Fruit fly (Drosophila melanogaster): ENCODE measurements around the gene FucTB.
A peak's percentile ranks its signal among the peaks of the same experiment; 100 is the strongest.

Gene FucTB

dm6 chr2L:9448322-9449256 is 17.7 kb upstream of the FucTB start:
- TF ChIP-seq cwo (GFP tag; optimal IDR thresholded peaks at IDR 0.05) (no peak), CG11504 (tag; optimal IDR thresholded peaks at IDR 0.05) (peak; percentile 31), CG30403 (GFP tag; optimal IDR thresholded peaks at IDR 0.05) (peak; percentile 42), CG3163 (GFP tag; optimal IDR thresholded peaks at IDR 0.05) (peak; percentile 98), CG15011 (GFP tag; optimal IDR thresholded peaks at IDR 0.05) (no peak), Pdp1 (GFP tag; optimal IDR thresholded peaks at IDR 0.05) (peak in 1 of 2 experiments; percentile 60), CG12659 (GFP tag; optimal IDR thresholded peaks at IDR 0.05) (no peak), hbn (GFP tag; IDR thresholded peaks at IDR 0.05; ENCODE audit: partially characterized antibody) (no peak), ranshi (GFP tag; IDR thresholded peaks at IDR 0.05) (no peak), CHES-1-like (GFP tag; optimal IDR thresholded peaks at IDR 0.05) (no peak), tio (GFP tag; optimal IDR thresholded peaks at IDR 0.05) (peak; percentile 27), Dfd (GFP tag; optimal IDR thresholded peaks at IDR 0.05) (no peak), CG31441 (GFP tag; IDR thresholded peaks at IDR 0.05) (no peak), crp (GFP tag; optimal IDR thresholded peaks at IDR 0.05) (no peak), CG18476 (GFP tag; optimal IDR thresholded peaks at IDR 0.05) (no peak), CG4424 (GFP tag; optimal IDR thresholded peaks at IDR 0.05) (peak; percentile 30), CG9215 (GFP tag; IDR thresholded peaks at IDR 0.05) (no peak; the same call in 1 of the 2 replicates), B-H2 (GFP tag; optimal IDR thresholded peaks at IDR 0.05) (no peak), cato (GFP tag; optimal IDR thresholded peaks at IDR 0.05; ENCODE audit: borderline replicate concordance) (no peak), E2f2 (GFP tag; IDR thresholded peaks at IDR 0.05) (0 out of 2 replicates have a peak, but pooled peaks have one; percentile 1), sens-2 (GFP tag; IDR thresholded peaks at IDR 0.05) (peak; percentile 7; the same call in 1 of the 2 replicates), Side (GFP tag; optimal IDR thresholded peaks at IDR 0.05) (peak; percentile 21), Dip2 (GFP tag; IDR thresholded peaks at IDR 0.05) (no peak), dmrt11E (tag; optimal IDR thresholded peaks at IDR 0.05) (no peak), CG17802 (tag; optimal IDR thresholded peaks at IDR 0.05) (no peak), Rfx (GFP tag; IDR thresholded peaks at IDR 0.05) (no peak), Dek (tag; optimal IDR thresholded peaks at IDR 0.05) (no peak), D19B (GFP tag; optimal IDR thresholded peaks at IDR 0.05) (no peak), dimm (GFP tag; IDR thresholded peaks at IDR 0.05) (no peak), CG16815 (GFP tag; optimal IDR thresholded peaks at IDR 0.05) (peak; percentile 30), chm (GFP tag; IDR thresholded peaks at IDR 0.05) (no peak), CG2129 (GFP tag; IDR thresholded peaks at IDR 0.05; ENCODE audit: partially characterized antibody) (no peak), sim (GFP tag; IDR thresholded peaks at IDR 0.05) (no peak), CG13424 (tag; optimal IDR thresholded peaks at IDR 0.05) (no peak), trem (tag; optimal IDR thresholded peaks at IDR 0.05) (no peak), CG6854 (GFP tag; optimal IDR thresholded peaks at IDR 0.05) (no peak), Awh (GFP tag; IDR thresholded peaks at IDR 0.05) (no peak), CG8290 (GFP tag; optimal IDR thresholded peaks at IDR 0.05) (no peak), CG8290 (tag; optimal IDR thresholded peaks at IDR 0.05) (peak in 1 of 2 experiments; percentile 27), CG31224 (GFP tag; IDR thresholded peaks at IDR 0.05) (peak; percentile 55), onecut (GFP tag; IDR thresholded peaks at IDR 0.05) (peak; percentile 58), slou (GFP tag; optimal IDR thresholded peaks at IDR 0.05) (no peak), CG18599 (GFP tag; optimal IDR thresholded peaks at IDR 0.05) (no peak), da (GFP tag; optimal IDR thresholded peaks at IDR 0.05) (no peak), CG1832 (GFP tag; optimal IDR thresholded peaks at IDR 0.05) (no peak), exex (tag; optimal IDR thresholded peaks at IDR 0.05) (peak; percentile 81), HLHmδ (GFP tag; optimal IDR thresholded peaks at IDR 0.05) (no peak), dmrt99B (tag; optimal IDR thresholded peaks at IDR 0.05) (no peak)
